Fruit fly (Drosophila melanogaster) whole organism, prepupa: Measurements from ENCODE around the gene CG14259.

Experiments
- Blimp-1 ChIP-seq: fragments of 200-800 bp; sonication (Bioruptor generic); optimal IDR thresholded peaks from 3 replicates; lab custom pipeline; 2017; ENCODE audit warnings: missing biosample characterization, missing genetic modification characterization, mild to moderate bottlenecking, moderate library complexity, missing genetic modification reagents
- CG10631 ChIP-seq: fragments of 200-800 bp; sonication (Bioruptor generic); optimal IDR thresholded peaks from 2 replicates; lab custom pipeline; 2016; ENCODE audit warnings: missing biosample characterization, missing genetic modification characterization
- CG10669 ChIP-seq: fragments of 200-800 bp; sonication (Bioruptor generic); optimal IDR thresholded peaks from 3 replicates; lab custom pipeline; 2018; ENCODE audit warnings: missing biosample characterization, mild to moderate bottlenecking, missing genetic modification characterization, moderate library complexity
- CG11902 ChIP-seq: fragments of 200-800 bp; sonication (Bioruptor generic); optimal IDR thresholded peaks from 3 replicates; lab custom pipeline; 2016; ENCODE audit warnings: missing biosample characterization, missing genetic modification characterization
- CG15336 ChIP-seq: fragments of 200-800 bp; sonication (Bioruptor generic); IDR thresholded peaks from 2 replicates; pipeline ENCODE4 v1.3.6; 2022; ENCODE audit warnings: missing biosample characterization, missing genetic modification characterization
- CG1621 ChIP-seq: fragments of 200-800 bp; sonication (Bioruptor generic); optimal IDR thresholded peaks from 3 replicates; lab custom pipeline; 2018; ENCODE audit warnings: missing biosample characterization, mild to moderate bottlenecking, missing genetic modification characterization
- CG16779 ChIP-seq: fragments of 200-800 bp; sonication (Bioruptor generic); optimal IDR thresholded peaks from 3 replicates; lab custom pipeline; 2017; ENCODE audit warnings: missing biosample characterization, mild to moderate bottlenecking, missing genetic modification characterization
- CG3032 ChIP-seq: fragments of 200-800 bp; optimal IDR thresholded peaks from 2 replicates; lab custom pipeline; 2019; ENCODE audit warnings: missing biosample characterization, mild to moderate bottlenecking, missing genetic modification characterization, moderate library complexity
- CG31627 ChIP-seq: fragments of 200-800 bp; sonication (Bioruptor generic); optimal IDR thresholded peaks from 3 replicates; lab custom pipeline; 2016; ENCODE audit warnings: missing biosample characterization, missing genetic modification characterization
- CG32006 ChIP-seq: fragments of 200-800 bp; sonication (Bioruptor generic); optimal IDR thresholded peaks from 3 replicates; lab custom pipeline; 2017; ENCODE audit warnings: missing biosample characterization, mild to moderate bottlenecking, missing genetic modification characterization
- CG34406 ChIP-seq: fragments of 200-800 bp; sonication (Bioruptor generic); optimal IDR thresholded peaks from 3 replicates; lab custom pipeline; 2016; ENCODE audit warnings: missing biosample characterization, missing genetic modification characterization
- CG3919 ChIP-seq: fragments of 200-800 bp; sonication (Bioruptor generic); optimal IDR thresholded peaks from 3 replicates; lab custom pipeline; 2016; ENCODE audit warnings: missing biosample characterization, missing genetic modification characterization
- CG4318 ChIP-seq: fragments of 200-800 bp; sonication (Bioruptor generic); optimal IDR thresholded peaks from 3 replicates; lab custom pipeline; 2017; ENCODE audit warnings: missing biosample characterization, mild to moderate bottlenecking, missing genetic modification characterization
- CG6163 ChIP-seq: fragments of 200-800 bp; sonication (Bioruptor generic); IDR thresholded peaks from 3 replicates; pipeline ENCODE4 v1.3.6; 2022; ENCODE audit warnings: missing biosample characterization, missing genetic modification characterization
- CG6276 ChIP-seq: fragments of 200-800 bp; sonication (Bioruptor generic); optimal IDR thresholded peaks from 2 replicates; lab custom pipeline; 2017; ENCODE audit warnings: missing biosample characterization, mild to moderate bottlenecking, missing genetic modification characterization
- CG6808 ChIP-seq: fragments of 200-800 bp; sonication (Bioruptor generic); optimal IDR thresholded peaks from 3 replicates; lab custom pipeline; 2017; ENCODE audit warnings: missing biosample characterization, missing genetic modification characterization, mild to moderate bottlenecking, moderate library complexity, missing genetic modification reagents
- CG6854 ChIP-seq: fragments of 200-800 bp; sonication (Bioruptor generic); optimal IDR thresholded peaks from 2 replicates; lab custom pipeline; 2017; ENCODE audit warnings: missing biosample characterization, mild to moderate bottlenecking, missing genetic modification characterization
- CG7368 ChIP-seq: fragments of 200-800 bp; sonication (Bioruptor generic); optimal IDR thresholded peaks from 3 replicates; lab custom pipeline; 2016; ENCODE audit warnings: missing biosample characterization, missing genetic modification characterization
- CG8632 ChIP-seq: fragments of 200-800 bp; sonication (Bioruptor generic); optimal IDR thresholded peaks from 3 replicates; lab custom pipeline; 2016; ENCODE audit warnings: missing biosample characterization, missing genetic modification characterization
- CG9139 ChIP-seq: fragments of 200-800 bp; sonication (Bioruptor generic); optimal IDR thresholded peaks from 3 replicates; lab custom pipeline; 2017; ENCODE audit warnings: missing biosample characterization, mild to moderate bottlenecking, missing genetic modification characterization
- Eip75B ChIP-seq: fragments of 200-800 bp; sonication (Bioruptor generic); optimal IDR thresholded peaks from 3 replicates; lab custom pipeline; 2016; ENCODE audit warnings: missing biosample characterization, missing genetic modification characterization
- Eip78C ChIP-seq: fragments of 200-800 bp; sonication (Bioruptor generic); peaks from one replicate; lab custom pipeline; 2016; ENCODE audit warnings: missing biosample characterization, missing genetic modification characterization
- Eip93F ChIP-seq: fragments of 200-800 bp; sonication (Bioruptor generic); optimal IDR thresholded peaks from 2 replicates; lab custom pipeline; 2016; ENCODE audit warnings: missing biosample characterization, mild to moderate bottlenecking, missing genetic modification characterization
- Ets21C ChIP-seq: fragments of 200-800 bp; sonication (Bioruptor generic); optimal IDR thresholded peaks from 3 replicates; lab custom pipeline; 2016; ENCODE audit warnings: missing biosample characterization, missing genetic modification characterization
- Ets96B ChIP-seq: fragments of 200-800 bp; optimal IDR thresholded peaks from 2 replicates; lab custom pipeline; 2019; ENCODE audit warnings: missing biosample characterization, mild to moderate bottlenecking, missing genetic modification characterization, moderate library complexity
- Gug ChIP-seq: fragments of 200-800 bp; sonication (Bioruptor generic); IDR thresholded peaks from 2 replicates; pipeline ENCODE4 v1.3.6; 2022; ENCODE audit warnings: missing biosample characterization, missing genetic modification characterization
- Hr38 ChIP-seq: sonication (Bioruptor generic); optimal IDR thresholded peaks from 2 replicates; lab custom pipeline; 2016; ENCODE audit warnings: missing biosample characterization, missing genetic modification characterization
- Hr4 ChIP-seq: fragments of 200-800 bp; sonication (Bioruptor generic); optimal IDR thresholded peaks from 3 replicates; lab custom pipeline; 2016; ENCODE audit warnings: missing biosample characterization, missing genetic modification characterization
- Lpt ChIP-seq: fragments of 200-800 bp; sonication (Bioruptor generic); optimal IDR thresholded peaks from 3 replicates; lab custom pipeline; 2016; ENCODE audit warnings: missing biosample characterization, missing genetic modification characterization
- Met ChIP-seq: fragments of 200-800 bp; sonication (Bioruptor generic); optimal IDR thresholded peaks from 3 replicates; lab custom pipeline; 2016; ENCODE audit warnings: missing biosample characterization, missing genetic modification characterization
- OdsH ChIP-seq: fragments of 200-800 bp; sonication (Bioruptor generic); optimal IDR thresholded peaks from 3 replicates; lab custom pipeline; 2016; ENCODE audit warnings: missing biosample characterization, missing genetic modification characterization
- Smox ChIP-seq: fragments of 200-800 bp; sonication (Bioruptor generic); optimal IDR thresholded peaks from 3 replicates; lab custom pipeline; 2016; ENCODE audit warnings: missing biosample characterization, missing genetic modification characterization
- Sox102F ChIP-seq: fragments of 200-800 bp; sonication (Bioruptor generic); optimal IDR thresholded peaks from 2 replicates; lab custom pipeline; 2016; ENCODE audit warnings: missing biosample characterization, mild to moderate bottlenecking, missing genetic modification characterization
- Sox14 ChIP-seq: fragments of 200-800 bp; sonication (Bioruptor generic); optimal IDR thresholded peaks from 3 replicates; lab custom pipeline; 2016; ENCODE audit warnings: missing biosample characterization, missing genetic modification characterization
- Sox15 ChIP-seq: fragments of 200-800 bp; sonication (Bioruptor generic); optimal IDR thresholded peaks from 3 replicates; lab custom pipeline; 2016; ENCODE audit warnings: missing biosample characterization, missing genetic modification characterization
- achi ChIP-seq: fragments of 200-800 bp; sonication (Bioruptor generic); optimal IDR thresholded peaks from 3 replicates; lab custom pipeline; 2016; ENCODE audit warnings: missing biosample characterization, missing genetic modification characterization
- acj6 ChIP-seq: fragments of 200-800 bp; sonication (Bioruptor generic); optimal IDR thresholded peaks from 3 replicates; lab custom pipeline; 2016; ENCODE audit warnings: missing biosample characterization, missing genetic modification characterization
- dac ChIP-seq: fragments of 200-800 bp; sonication (Bioruptor generic); optimal IDR thresholded peaks from 2 replicates; lab custom pipeline; 2017; ENCODE audit warnings: missing biosample characterization, mild to moderate bottlenecking, missing genetic modification characterization
- dsx ChIP-seq: fragments of 200-800 bp; optimal IDR thresholded peaks from 3 replicates; lab custom pipeline; 2019; ENCODE audit warnings: missing biosample characterization, mild to moderate bottlenecking, missing genetic modification characterization, moderate library complexity; ENCODE audit not compliant: poor library complexity, severe bottlenecking
- eg ChIP-seq: fragments of 200-800 bp; sonication (Bioruptor generic); IDR thresholded peaks from 3 replicates; pipeline ENCODE4 v1.3.6; 2022; ENCODE audit warnings: missing biosample characterization, missing genetic modification characterization
- esn ChIP-seq: fragments of 200-800 bp; sonication (Bioruptor generic); optimal IDR thresholded peaks from 2 replicates; lab custom pipeline; 2016; ENCODE audit warnings: missing biosample characterization, mild to moderate bottlenecking, missing genetic modification characterization, moderate library complexity
- fd59A ChIP-seq: fragments of 200-800 bp; sonication (Bioruptor generic); optimal IDR thresholded peaks from 2 replicates; lab custom pipeline; 2017; ENCODE audit warnings: missing biosample characterization, mild to moderate bottlenecking, missing genetic modification characterization, missing genetic modification reagents
- fd85E ChIP-seq: fragments of 200-800 bp; sonication (Bioruptor generic); optimal IDR thresholded peaks from 3 replicates; lab custom pipeline; 2016; ENCODE audit warnings: missing biosample characterization, missing genetic modification characterization
- lz ChIP-seq: fragments of 200-800 bp; sonication (Bioruptor generic); optimal IDR thresholded peaks from 3 replicates; lab custom pipeline; 2016; ENCODE audit warnings: missing biosample characterization, missing genetic modification characterization
- net ChIP-seq: fragments of 200-800 bp; sonication (Bioruptor generic); optimal IDR thresholded peaks from 3 replicates; lab custom pipeline; 2016; ENCODE audit warnings: missing biosample characterization, missing genetic modification characterization
- pdm3 ChIP-seq: fragments of 200-800 bp; sonication (Bioruptor generic); optimal IDR thresholded peaks from 3 replicates; lab custom pipeline; 2016; ENCODE audit warnings: missing biosample characterization, missing genetic modification characterization
- salr ChIP-seq, 2 experiments: fragments of 200-800 bp; sonication (Bioruptor generic); optimal IDR thresholded peaks; 3 replicates each; lab custom pipeline; 2016 to 2018; ENCODE audit warnings: missing biosample characterization in 2 of 2, missing genetic modification characterization in 2 of 2, mild to moderate bottlenecking in 1 of 2
- spab ChIP-seq: fragments of 200-800 bp; sonication (Bioruptor generic); optimal IDR thresholded peaks from 2 replicates; lab custom pipeline; 2017; ENCODE audit warnings: missing biosample characterization, mild to moderate bottlenecking, missing genetic modification characterization, missing genetic modification reagents
- ss ChIP-seq, 2 experiments: fragments of 200-800 bp; sonication (Bioruptor generic); optimal IDR thresholded peaks; 2 replicates in 1 of 2; 3 replicates in 1 of 2; lab custom pipeline; 2017 to 2018; ENCODE audit warnings: mild to moderate bottlenecking in 2 of 2, missing biosample characterization in 2 of 2, missing genetic modification characterization in 2 of 2, moderate library complexity in 1 of 2
- topi ChIP-seq: fragments of 200-800 bp; sonication (Bioruptor generic); optimal IDR thresholded peaks from 3 replicates; lab custom pipeline; 2016; ENCODE audit warnings: missing biosample characterization, missing genetic modification characterization

CG14259 gene

dm6 chr3R:27129580-27130385, 35.5 kb downstream of the CG14259 start:
- peak; percentile 24 for TF ChIP-seq spab (GFP tag; lab: Kevin White, UChicago)
- peak; percentile 73 for TF ChIP-seq Smox (GFP tag; lab: Kevin White, UChicago)
- peak; percentile 59 for TF ChIP-seq Sox15 (GFP tag; lab: Kevin White, UChicago)
- TF ChIP-seq eg (GFP tag; lab: Robert Waterston, UW): peak; percentile 88
- peak; percentile 49 for TF ChIP-seq CG4318
- peak; percentile 94 for TF ChIP-seq Eip78C (GFP tag; lab: Kevin White, UChicago)
- TF ChIP-seq CG8632 (GFP tag; lab: Kevin White, UChicago): peak; percentile 65
- TF ChIP-seq Hr4 (GFP tag; lab: Kevin White, UChicago): peak; percentile 84
- TF ChIP-seq Sox14 (GFP tag; lab: Kevin White, UChicago): peak; percentile 67
- peak; percentile 69 for TF ChIP-seq CG6276 (GFP tag; lab: Kevin White, UChicago)
- peak; percentile 81 for TF ChIP-seq CG15336 (GFP tag; lab: Robert Waterston, UW)
- TF ChIP-seq Ets21C (GFP tag; lab: Kevin White, UChicago): peak; percentile 66
- TF ChIP-seq Gug (GFP tag; lab: Robert Waterston, UW): peak; percentile 67
- TF ChIP-seq net: peak; percentile 77
- TF ChIP-seq Sox102F (GFP tag; lab: Kevin White, UChicago): peak; percentile 56
- no peak for TF ChIP-seq CG10631 (GFP tag; lab: Kevin White, UChicago)
- no peak for TF ChIP-seq Hr38
- TF ChIP-seq CG32006 (GFP tag; lab: Kevin White, UChicago): peak; percentile 72
- peak; percentile 27 for TF ChIP-seq CG1621 (tag; lab: Kevin White, UChicago)
- peak; percentile 13 for TF ChIP-seq CG16779 (tag; lab: Kevin White, UChicago)
- peak; percentile 69 for TF ChIP-seq CG34406
- TF ChIP-seq CG31627: peak; percentile 78
- TF ChIP-seq Lpt (GFP tag; lab: Kevin White, UChicago): peak; percentile 40
- TF ChIP-seq CG3919 (GFP tag; lab: Kevin White, UChicago): peak; percentile 81
- peak; percentile 22 for TF ChIP-seq Blimp-1
- peak; percentile 38 to 45 for TF ChIP-seq salr (GFP tag; optimal IDR thresholded peaks at IDR 0.05; lab: Kevin White, UChicago)
- peak; percentile 78 for TF ChIP-seq CG6163 (GFP tag; lab: Robert Waterston, UW)
- TF ChIP-seq CG6854 (GFP tag; lab: Kevin White, UChicago): no peak
- TF ChIP-seq Eip93F (GFP tag; lab: Kevin White, UChicago): peak; percentile 9
- no peak for TF ChIP-seq CG9139 (GFP tag; lab: Kevin White, UChicago)
- TF ChIP-seq achi (GFP tag; lab: Kevin White, UChicago): peak; percentile 68
- TF ChIP-seq fd59A (GFP tag; lab: Kevin White, UChicago): peak; percentile 33
- peak; percentile 69 for TF ChIP-seq Eip75B (GFP tag; lab: Kevin White, UChicago)
- peak; percentile 89 for TF ChIP-seq topi (GFP tag; lab: Kevin White, UChicago)
- TF ChIP-seq CG3032 (tag; lab: Kevin White, UChicago): peak; percentile 52
- TF ChIP-seq CG10669 (GFP tag; lab: Kevin White, UChicago): peak; percentile 60
- TF ChIP-seq pdm3: peak; percentile 81
- TF ChIP-seq dsx (GFP tag; lab: Kevin White, UChicago): peak; percentile 67
- peak; percentile 80 for TF ChIP-seq OdsH
- TF ChIP-seq esn (GFP tag; lab: Kevin White, UChicago): peak; percentile 83
- peak; percentile 51 for TF ChIP-seq fd85E
- TF ChIP-seq CG11902: peak; percentile 69
- peak; percentile 66 for TF ChIP-seq Ets96B (tag; lab: Kevin White, UChicago)
- no peak for TF ChIP-seq dac
- TF ChIP-seq acj6 (GFP tag; lab: Kevin White, UChicago): peak; percentile 76
- TF ChIP-seq CG6808 (GFP tag; lab: Kevin White, UChicago): peak; percentile 14
- peak; percentile 71 for TF ChIP-seq CG7368 (GFP tag; lab: Kevin White, UChicago)
- peak; percentile 5 to 68 for TF ChIP-seq ss (GFP tag; optimal IDR thresholded peaks at IDR 0.05; lab: Kevin White, UChicago)
- TF ChIP-seq Met (GFP tag; lab: Kevin White, UChicago): peak; percentile 85
- peak; percentile 72 for TF ChIP-seq lz (GFP tag; lab: Kevin White, UChicago)
